Fruit fly (Drosophila melanogaster): Measurements from ENCODE around the gene ogre.

DNA sequence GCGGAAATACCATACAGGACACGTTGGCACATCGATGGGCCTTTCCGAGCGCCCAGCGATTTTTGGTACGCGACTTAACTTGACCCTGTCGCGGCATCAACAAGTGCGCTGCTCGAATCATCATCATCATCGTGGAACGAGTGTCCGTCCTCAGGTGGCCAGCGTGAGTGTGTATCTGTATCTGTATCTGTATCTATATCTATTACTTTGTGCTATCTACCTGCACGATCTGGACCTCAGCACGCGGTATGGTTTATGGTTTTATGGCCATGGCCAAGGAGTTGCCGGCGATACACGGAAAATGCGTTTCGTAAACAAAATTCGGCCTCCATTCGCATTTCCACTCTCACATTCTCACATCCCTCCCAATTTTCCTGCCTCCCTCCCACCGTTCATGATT lies 45.9 kb upstream of the ogre start:
- TF ChIP-seq Sin3A (optimal IDR thresholded peaks at IDR 0.05) (no peak), insv (optimal IDR thresholded peaks at IDR 0.05) (no peak), ttk (optimal IDR thresholded peaks at IDR 0.05) (no peak), Myc (optimal IDR thresholded peaks at IDR 0.05) (no peak), h (optimal IDR thresholded peaks at IDR 0.05) (no peak), psq (optimal IDR thresholded peaks at IDR 0.05) (no peak)

Measured in Kc167 (cell line).